Fruit fly (Drosophila melanogaster): ENCODE data around the gene CG43145.

Gene CG43145

dm6 chr2L:3700990-3701389, 636 bp upstream of the CG43145 start, which contains the start of gene CG42467:
CG42467 (plus strand) TSS chr2L:3701290.
- TF ChIP-seq Sin3A (optimal IDR thresholded peaks at IDR 0.05) (no peak), h (optimal IDR thresholded peaks at IDR 0.05) (no peak), psq (optimal IDR thresholded peaks at IDR 0.05) (no peak), insv (optimal IDR thresholded peaks at IDR 0.05) (no peak), Myc (optimal IDR thresholded peaks at IDR 0.05) (no peak)

dm6 chr2L:3703260-3703659, 1.6 kb downstream of the CG43145 start, which contains the start of gene CG2816:
CG2816 (plus strand) TSS chr2L:3703659.
- TF ChIP-seq ttk (optimal IDR thresholded peaks at IDR 0.05) (no peak), Sin3A (optimal IDR thresholded peaks at IDR 0.05) (no peak), Myc (optimal IDR thresholded peaks at IDR 0.05) (no peak), psq (optimal IDR thresholded peaks at IDR 0.05) (no peak), insv (optimal IDR thresholded peaks at IDR 0.05) (no peak), h (optimal IDR thresholded peaks at IDR 0.05) (no peak)

DNA sequence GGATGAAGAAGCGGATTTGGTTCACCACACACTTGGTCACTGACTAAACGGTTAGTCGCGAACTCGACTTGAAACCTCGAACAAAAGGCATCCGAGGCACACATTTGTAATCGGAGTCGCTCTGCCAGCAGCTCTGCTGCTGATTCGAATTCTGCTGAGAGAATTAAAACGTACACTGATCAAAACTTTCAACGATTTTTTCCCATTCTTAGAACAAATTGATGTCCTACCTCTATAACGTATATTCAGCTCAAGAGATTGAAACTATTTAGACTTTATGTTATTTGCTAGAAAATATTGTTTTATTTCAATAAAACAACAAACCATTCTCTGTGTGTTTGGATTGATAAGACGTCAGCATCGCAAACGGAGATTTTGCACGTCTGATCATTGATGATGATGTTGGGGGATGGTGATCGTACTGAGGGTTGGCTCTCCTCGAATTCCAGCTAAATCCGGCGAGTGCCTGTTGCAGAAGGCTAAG, 3.9 kb downstream of the CG43145 start, which contains the start of gene CG31778:
Gene CG31778 (minus strand): TSS at position 51 of the 484 bp plus-strand sequence.
- TF ChIP-seq insv (optimal IDR thresholded peaks at IDR 0.05) (no peak), h (optimal IDR thresholded peaks at IDR 0.05) (no peak), Sin3A (optimal IDR thresholded peaks at IDR 0.05) (no peak), ttk (optimal IDR thresholded peaks at IDR 0.05) (no peak), psq (optimal IDR thresholded peaks at IDR 0.05) (no peak), Myc (optimal IDR thresholded peaks at IDR 0.05) (no peak)

DNA sequence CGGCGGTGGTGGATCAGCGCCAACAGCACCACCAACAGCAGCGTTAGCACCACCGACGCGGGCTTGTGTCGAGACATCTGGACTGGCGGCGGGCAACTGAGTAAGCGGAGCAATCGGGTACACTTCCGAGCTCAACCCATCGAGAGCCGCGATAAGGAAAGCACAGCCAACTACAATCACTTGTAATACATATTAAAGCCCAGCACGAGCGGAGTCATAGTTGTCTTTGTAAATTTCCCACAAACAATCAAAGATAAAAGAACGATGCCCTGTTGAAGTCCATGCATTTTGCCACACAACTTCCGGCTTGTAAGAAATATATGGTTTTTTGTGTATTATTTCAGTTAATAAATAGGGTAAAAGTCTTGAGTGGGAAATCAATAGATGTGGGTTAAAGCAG, 5.3 kb downstream of the CG43145 start, which contains the start of gene CG31777:
Gene CG31777 (minus strand): TSS at position 101 of the 400 bp plus-strand sequence.
- TF ChIP-seq h (optimal IDR thresholded peaks at IDR 0.05) (no peak), insv (optimal IDR thresholded peaks at IDR 0.05) (no peak), psq (optimal IDR thresholded peaks at IDR 0.05) (no peak), Myc (optimal IDR thresholded peaks at IDR 0.05) (no peak), Sin3A (optimal IDR thresholded peaks at IDR 0.05) (no peak), ttk (optimal IDR thresholded peaks at IDR 0.05) (no peak)

DNA sequence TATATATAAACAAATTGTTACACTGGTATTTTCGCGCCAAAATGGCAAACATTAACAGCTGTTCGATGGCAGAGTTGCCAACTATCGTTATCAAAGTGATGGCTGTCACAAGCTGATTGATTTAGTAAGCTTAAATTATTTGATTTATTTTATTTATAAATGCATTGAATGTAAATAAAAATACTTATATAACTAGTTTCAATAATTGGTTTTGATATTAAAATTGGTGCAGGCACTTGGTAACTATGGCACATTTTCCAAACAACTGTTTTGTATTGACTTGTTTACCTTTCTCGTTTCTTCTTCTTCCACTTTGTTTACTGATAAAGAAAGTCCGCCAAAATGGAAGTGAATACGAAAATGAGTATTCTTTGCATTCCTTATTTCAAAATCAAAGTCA, 10.0 kb downstream of the CG43145 start, which contains the start of gene cutlet:
Gene cutlet (minus strand): TSS at position 84 of the 400 bp plus-strand sequence.
- TF ChIP-seq psq (optimal IDR thresholded peaks at IDR 0.05) (no peak), insv (optimal IDR thresholded peaks at IDR 0.05) (no peak), ttk (optimal IDR thresholded peaks at IDR 0.05) (no peak), Sin3A (optimal IDR thresholded peaks at IDR 0.05) (no peak), Myc (optimal IDR thresholded peaks at IDR 0.05) (no peak), h (optimal IDR thresholded peaks at IDR 0.05) (no peak)

- TF ChIP-seq psq (optimal IDR thresholded peaks at IDR 0.05) (no peak), ttk (optimal IDR thresholded peaks at IDR 0.05) (no peak), Sin3A (optimal IDR thresholded peaks at IDR 0.05) (no peak), h (optimal IDR thresholded peaks at IDR 0.05) (no peak), Myc (optimal IDR thresholded peaks at IDR 0.05) (no peak)
These were observed 11.4 kb downstream of the CG43145 start, which contains the start of the genes CG31955 and CG2818 for dm6 chr2L:3712949-3713416. CG31955 (minus strand) TSS chr2L:3713105. CG2818 (plus strand) TSS chr2L:3713360.

DNA sequence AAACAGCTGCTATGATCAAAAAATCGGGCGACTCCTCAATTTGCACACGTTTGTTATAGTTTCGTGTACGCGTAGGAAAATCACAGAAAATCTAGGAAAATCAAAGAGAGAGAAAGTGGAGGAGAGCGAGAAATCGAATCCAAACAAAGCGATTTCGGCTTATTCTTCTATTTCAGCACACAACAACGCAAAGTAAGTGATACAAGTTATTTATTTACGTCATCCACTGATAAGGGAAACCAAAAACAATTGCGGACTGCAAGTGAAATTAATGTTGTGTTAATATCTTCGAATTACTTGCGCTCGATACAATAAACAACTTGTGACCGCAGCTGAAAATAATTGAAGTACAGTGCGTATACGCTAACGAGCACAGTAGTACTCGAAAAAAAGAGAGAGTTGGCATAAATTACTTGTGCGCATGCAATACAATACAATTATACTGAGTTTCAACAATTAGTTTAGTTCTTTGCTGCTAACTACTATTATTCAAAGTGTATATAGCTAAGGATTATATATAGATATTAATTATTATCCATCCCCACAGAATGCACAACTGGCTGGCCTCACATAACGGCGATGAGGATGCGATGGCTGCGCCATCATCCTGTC, 12.0 kb downstream of the CG43145 start:
- TF ChIP-seq Myc (optimal IDR thresholded peaks at IDR 0.05) (no peak), h (optimal IDR thresholded peaks at IDR 0.05) (no peak), insv (optimal IDR thresholded peaks at IDR 0.05) (no peak)

- TF ChIP-seq Myc (optimal IDR thresholded peaks at IDR 0.05) (no peak), ttk (optimal IDR thresholded peaks at IDR 0.05) (no peak), h (optimal IDR thresholded peaks at IDR 0.05) (no peak), insv (optimal IDR thresholded peaks at IDR 0.05) (no peak)
These were observed 16.1 kb downstream of the CG43145 start, which contains the start of the genes lectin-24A and Shaw for dm6 chr2L:3717673-3718235. lectin-24A (minus strand) TSS chr2L:3717773. Shaw (plus strand) TSS chr2L:3718185.

DNA sequence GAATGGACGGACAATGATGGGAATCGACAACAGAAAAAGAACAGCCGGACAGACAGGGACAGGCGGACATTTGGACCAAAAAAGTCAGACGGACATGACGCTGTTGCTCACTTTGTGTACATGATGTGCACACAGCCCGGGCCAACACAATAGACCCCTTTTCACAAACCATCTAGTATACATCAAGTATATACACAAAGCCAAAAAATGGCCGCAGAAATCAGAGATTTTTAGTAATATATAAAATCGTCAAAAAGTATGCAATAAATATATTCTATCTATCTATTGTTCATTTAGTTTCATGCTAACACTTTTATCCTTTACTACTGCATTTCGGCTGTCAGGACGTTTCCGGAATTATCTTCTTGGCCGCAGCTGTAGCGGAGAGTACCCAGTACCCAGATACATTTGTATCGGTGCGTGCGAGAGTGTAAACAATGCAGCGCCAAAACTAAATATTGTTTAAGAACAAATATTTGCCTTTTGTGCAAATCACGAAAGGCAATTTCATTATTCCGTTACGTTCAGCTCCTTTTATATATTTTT, 17.9 kb downstream of the CG43145 start:
- TF ChIP-seq Myc (optimal IDR thresholded peaks at IDR 0.05) (no peak), psq (optimal IDR thresholded peaks at IDR 0.05) (no peak), ttk (optimal IDR thresholded peaks at IDR 0.05) (no peak), h (optimal IDR thresholded peaks at IDR 0.05) (no peak), insv (optimal IDR thresholded peaks at IDR 0.05) (no peak), Sin3A (optimal IDR thresholded peaks at IDR 0.05) (no peak)

- TF ChIP-seq Sin3A (optimal IDR thresholded peaks at IDR 0.05) (no peak), psq (optimal IDR thresholded peaks at IDR 0.05) (no peak), ttk (optimal IDR thresholded peaks at IDR 0.05) (no peak), Myc (optimal IDR thresholded peaks at IDR 0.05) (no peak), insv (optimal IDR thresholded peaks at IDR 0.05) (no peak), h (optimal IDR thresholded peaks at IDR 0.05) (no peak)
These were observed 28.0 kb downstream of the CG43145 start for dm6 chr2L:3729635-3730034.

DNA sequence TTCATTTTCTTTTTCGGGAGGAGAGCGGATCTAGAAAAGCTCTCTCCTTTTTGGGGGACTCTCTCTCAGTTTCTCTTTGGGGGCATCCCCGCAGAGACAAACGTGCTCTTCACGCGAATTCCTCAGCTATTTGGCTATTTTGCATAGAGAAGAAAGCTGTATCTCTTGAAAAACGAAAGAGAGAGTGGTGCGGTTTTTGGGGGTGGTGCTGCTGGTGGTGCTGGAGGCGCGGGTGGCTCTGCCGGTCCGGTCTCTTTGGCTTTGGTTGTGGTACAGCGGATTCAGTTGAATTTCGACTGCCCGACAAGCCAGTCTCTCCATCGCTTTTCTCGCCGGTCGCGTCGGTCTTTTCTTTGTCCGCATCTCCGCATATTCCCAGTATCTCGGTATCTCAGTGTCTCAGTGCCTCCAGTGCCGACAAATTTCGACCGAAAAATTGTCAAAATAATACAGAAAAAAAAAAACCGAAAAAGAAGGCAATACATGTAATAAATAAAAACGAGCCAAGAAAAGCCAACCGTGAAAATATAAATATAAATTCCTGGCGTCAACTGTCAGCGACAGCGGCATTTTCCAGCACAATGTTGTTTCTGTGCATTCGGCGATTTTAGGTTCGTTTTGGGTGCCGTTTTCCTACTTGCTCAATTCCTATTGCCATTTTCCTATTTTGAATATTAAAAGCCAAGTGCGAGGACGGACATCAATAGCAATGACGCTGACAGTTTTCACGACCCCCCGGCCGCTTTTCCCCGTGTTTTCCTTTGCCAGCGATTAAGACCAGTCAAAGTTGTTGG, 28.8 kb downstream of the CG43145 start, which contains the start of gene CG10019:
Gene CG10019 (plus strand): TSS at position 285 of the 794 bp plus-strand sequence.
- TF ChIP-seq Myc (optimal IDR thresholded peaks at IDR 0.05) (no peak), h (optimal IDR thresholded peaks at IDR 0.05) (no peak), ttk (optimal IDR thresholded peaks at IDR 0.05) (no peak), Sin3A (optimal IDR thresholded peaks at IDR 0.05) (no peak), psq (optimal IDR thresholded peaks at IDR 0.05) (no peak), insv (optimal IDR thresholded peaks at IDR 0.05) (no peak)

Data from Kc167 (cell line).